Fruit fly (Drosophila melanogaster): ENCODE results near the gene Sytalpha.

- TF ChIP-seq CG10543 (GFP tag; optimal IDR thresholded peaks at IDR 0.05) (no peak), fd3F (GFP tag; optimal IDR thresholded peaks at IDR 0.05) (no peak), gcm2 (GFP tag; optimal IDR thresholded peaks at IDR 0.05) (no peak), CG8924 (tag; optimal IDR thresholded peaks at IDR 0.05) (no peak), CG32532 (GFP tag; IDR thresholded peaks at IDR 0.05) (no peak), HmgD (GFP tag; optimal IDR thresholded peaks at IDR 0.05) (no peak), NC2α (GFP tag; optimal IDR thresholded peaks at IDR 0.05) (no peak)
Measured at dm6 chr2L:17565734-17566133, 26.3 kb upstream of the Sytalpha start.

Measured in whole organism, embryonic.